Worm (Caenorhabditis elegans) whole organism, L1 larva: Measurements from ENCODE around the gene tsp-17.

Experiments
- F16B12.6 ChIP-seq: fragments of 150-350 bp; optimal IDR thresholded peaks from 2 replicates; lab custom pipeline; 2014; ENCODE audit warnings: missing biosample characterization, missing genetic modification characterization
- fos-1 ChIP-seq: fragments of 150-350 bp; optimal IDR thresholded peaks from 2 replicates; lab custom pipeline; 2014; ENCODE audit warnings: missing biosample characterization, missing genetic modification characterization
- nhr-11 ChIP-seq: fragments of 150-350 bp; optimal IDR thresholded peaks from 2 replicates; lab custom pipeline; 2014; ENCODE audit warnings: missing biosample characterization, missing genetic modification characterization
- ztf-11 ChIP-seq, 2 experiments: sonication (generic microtip); optimal IDR thresholded peaks; 2 replicates each; lab custom pipeline; 2016 to 2017; ENCODE audit warnings: missing genetic modification characterization in 2 of 2, missing biosample characterization in 1 of 2, missing compliant biosample characterization in 1 of 2

DNA sequence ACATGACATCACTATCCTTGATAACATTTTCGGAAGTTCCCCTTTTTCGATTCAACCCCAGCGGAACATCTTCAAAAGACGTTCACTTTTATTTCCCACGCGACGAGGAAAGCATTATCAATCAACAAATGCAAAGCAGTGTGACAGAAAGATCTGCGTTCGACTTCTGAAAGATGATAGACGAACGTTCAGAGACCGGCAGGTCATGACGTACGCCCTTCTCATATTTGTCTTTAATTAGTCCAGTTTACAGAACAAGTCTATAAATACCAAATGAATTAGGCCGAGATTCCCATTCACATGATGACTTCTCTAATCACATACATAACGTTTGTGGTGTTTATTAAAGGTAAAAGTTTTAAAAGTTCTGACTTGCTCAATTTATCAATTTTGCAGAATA, 26.3 kb upstream of the tsp-17 start, which contains the start of gene R11G1.11:
- no peak for TF ChIP-seq F16B12.6 (tag; lab: Kevin White, UChicago)
- no peak for TF ChIP-seq nhr-11 (tag; lab: Kevin White, UChicago)
- TF ChIP-seq fos-1: no peak
- no peak for TF ChIP-seq ztf-11 (tag; optimal IDR thresholded peaks at IDR 0.05; lab: Kevin White, UChicago)
